Fruit fly (Drosophila melanogaster): Measurements from ENCODE around the gene CG14931.

- TF ChIP-seq CG8478 (optimal IDR thresholded peaks at IDR 0.05) (no peak), CTCF (optimal IDR thresholded peaks at IDR 0.05) (no peak)
Observed at dm6 chr2L:11797127-11797526, 9.0 kb downstream of the CG14931 start.

Measured in S2 (cell line).